Worm (Caenorhabditis elegans) whole organism, L4 larva: ENCODE data around the gene ZC196.9.

Experiments
- F10B5.3 ChIP-seq: sonication (generic microtip); optimal IDR thresholded peaks from 2 replicates; lab custom pipeline; 2016; ENCODE audit warnings: mild to moderate bottlenecking, missing genetic modification characterization, missing compliant biosample characterization
- Y105C5A.15 ChIP-seq: fragments of 200-800 bp; sonication (Bioruptor generic); IDR thresholded peaks from 2 replicates; pipeline ENCODE4 v1.3.6; 2022; ENCODE audit warnings: missing genetic modification characterization, missing compliant biosample characterization
- ZK546.5 ChIP-seq, 2 experiments: sonication (generic microtip); optimal IDR thresholded peaks; 2 replicates each; lab custom pipeline; 2017; ENCODE audit warnings: missing biosample characterization in 2 of 2, missing genetic modification characterization in 2 of 2
- dmd-8 ChIP-seq: fragments of 200-800 bp; sonication (Bioruptor generic); IDR thresholded peaks from 2 replicates; pipeline ENCODE4 v1.3.6; 2022; ENCODE audit warnings: missing genetic modification characterization, missing compliant biosample characterization
- dpl-1 ChIP-seq: fragments of 150-350 bp; optimal IDR thresholded peaks from 2 replicates; lab custom pipeline; 2014; ENCODE audit warnings: missing biosample characterization, missing genetic modification reagents, missing genetic modification characterization
- lsy-2 ChIP-seq, 2 experiments: fragments of 150-350 bp in 1 of 2; sonication (generic microtip) in 1 of 2; optimal IDR thresholded peaks; 2 replicates each; lab custom pipeline; 2014 to 2017; ENCODE audit warnings: missing biosample characterization in 2 of 2, missing genetic modification characterization in 2 of 2
- pha-4 ChIP-seq, 2 experiments: fragments of 150-350 bp in 1 of 2; fragments of 200-800 bp in 1 of 2; sonication (Bioruptor generic) in 1 of 2; IDR thresholded peaks in 1 of 2; optimal IDR thresholded peaks in 1 of 2; 2 replicates each; pipeline versions ENCODE4 v1.3.6 to Lab custom; 2014 to 2022; ENCODE audit warnings: missing genetic modification characterization in 2 of 2, missing genetic modification reagents in 2 of 2, missing biosample characterization in 1 of 2, missing compliant biosample characterization in 1 of 2
- pqm-1 ChIP-seq: sonication (generic microtip); optimal IDR thresholded peaks from 2 replicates; lab custom pipeline; 2017; ENCODE audit warnings: missing biosample characterization, missing genetic modification characterization
- snpc-4 ChIP-seq: fragments of 150-350 bp; optimal IDR thresholded peaks from 2 replicates; lab custom pipeline; 2014; ENCODE audit warnings: missing biosample characterization, missing genetic modification characterization
- spr-3 ChIP-seq: fragments of 200-800 bp; sonication (Bioruptor generic); optimal IDR thresholded peaks from 2 replicates; lab custom pipeline; 2018; ENCODE audit warnings: mild to moderate bottlenecking, missing genetic modification characterization, missing compliant biosample characterization
- unc-62 ChIP-seq, 3 experiments: fragments of 150-350 bp in 1 of 3; sonication (generic microtip); optimal IDR thresholded peaks in 2 of 3; peaks in 1 of 3; 1 replicate in 1 of 3; 2 replicates in 2 of 3; lab custom pipeline; 2014 to 2017; ENCODE audit warnings: missing biosample characterization in 3 of 3, missing genetic modification characterization in 3 of 3, missing genetic modification reagents in 3 of 3, missing genotype in 1 of 3
- zag-1 ChIP-seq: fragments of 150-350 bp; optimal IDR thresholded peaks from 2 replicates; lab custom pipeline; 2014; ENCODE audit warnings: missing biosample characterization, missing genetic modification characterization

ce11 chrV:8730991-8731390 is 4.0 kb upstream of the ZC196.9 start:
- no peak for TF ChIP-seq F10B5.3 (tag; lab: Kevin White, UChicago)
- no peak for TF ChIP-seq snpc-4 (tag; lab: Kevin White, UChicago)
- no peak for TF ChIP-seq zag-1 (tag; lab: Kevin White, UChicago)
- TF ChIP-seq Y105C5A.15 (GFP tag; lab: Robert Waterston, UW) = no peak
- TF ChIP-seq dmd-8 (GFP tag; lab: Robert Waterston, UW) = no peak
- TF ChIP-seq ZK546.5 (tag; optimal IDR thresholded peaks at IDR 0.05; lab: Kevin White, UChicago) = no peak
- no peak for TF ChIP-seq unc-62 (GFP tag; optimal IDR thresholded peaks at IDR 0.05 in 1 of 2; lab: Kevin White, UChicago)
- TF ChIP-seq unc-62 (tag; optimal IDR thresholded peaks at IDR 0.05; lab: Kevin White, UChicago) = no peak
- no peak for TF ChIP-seq pha-4 (GFP tag; IDR thresholded peaks at IDR 0.05; lab: Robert Waterston, UW)
- no peak for TF ChIP-seq pha-4 (tag; optimal IDR thresholded peaks at IDR 0.05; lab: Kevin White, UChicago)
- no peak for TF ChIP-seq dpl-1
- no peak for TF ChIP-seq spr-3 (GFP tag; lab: Kevin White, UChicago)
- TF ChIP-seq pqm-1 = peak; percentile 41
- no peak for TF ChIP-seq lsy-2 (tag; optimal IDR thresholded peaks at IDR 0.05; lab: Kevin White, UChicago)
